Worm (Caenorhabditis elegans): ENCODE data around the gene mog-1.

- TF ChIP-seq dao-5 (tag; optimal IDR thresholded peaks at IDR 0.05): no peak
- TF ChIP-seq W03F9.2 (tag; optimal IDR thresholded peaks at IDR 0.05): no peak
Measured at ce11 chrIII:9985542-9985941, 29.5 kb upstream of the mog-1 start.
